Worm (Caenorhabditis elegans): Measurements from ENCODE around the gene C17F4.12.

- no peak for TF ChIP-seq ceh-36 (tag; optimal IDR thresholded peaks at IDR 0.05)
- no peak for TF ChIP-seq tbx-11 (GFP tag; IDR thresholded peaks at IDR 0.05)
- no peak for TF ChIP-seq ama-1 (optimal IDR thresholded peaks at IDR 0.05)
- TF ChIP-seq scrt-1 (GFP tag; IDR thresholded peaks at IDR 0.05) = no peak
- TF ChIP-seq sea-1 (GFP tag; conservative IDR thresholded peaks at IDR 0.05) = no peak
- TF ChIP-seq hmbx-1 (tag; optimal IDR thresholded peaks at IDR 0.05) = no peak
Measured at ce11 chrII:3277686-3278085, 33.7 kb upstream of the C17F4.12 start, which contains the start of gene F02E11.4.
